Worm (Caenorhabditis elegans) whole organism, L2 larva: ENCODE results near the gene F26G1.2.

ENCODE experiments used
- blmp-1 ChIP-seq: sonication (generic microtip); optimal IDR thresholded peaks from 2 replicates; lab custom pipeline; 2017; ENCODE audit warnings: missing genetic modification characterization, mild to moderate bottlenecking, missing compliant biosample characterization, antibody characterized with exemption, moderate library complexity; ENCODE audit not compliant: insufficient read depth
- dmd-4 ChIP-seq: sonication (generic microtip); optimal IDR thresholded peaks from 2 replicates; lab custom pipeline; 2017; ENCODE audit warnings: missing biosample characterization, missing genetic modification characterization
- egl-27 ChIP-seq: sonication (generic microtip); optimal IDR thresholded peaks from 3 replicates; lab custom pipeline; 2017; ENCODE audit warnings: missing biosample characterization, missing genetic modification reagents, missing genetic modification characterization
- lin-13 ChIP-seq: fragments of 150-350 bp; optimal IDR thresholded peaks from 2 replicates; lab custom pipeline; 2014; ENCODE audit warnings: missing biosample characterization, missing genetic modification reagents, missing genetic modification characterization
- mbf-1 ChIP-seq: sonication (generic microtip); optimal IDR thresholded peaks from 2 replicates; lab custom pipeline; 2017; ENCODE audit warnings: missing biosample characterization, missing genetic modification characterization
- mdl-1 ChIP-seq, 2 experiments: fragments of 150-350 bp in 1 of 2; sonication (generic microtip) in 1 of 2; optimal IDR thresholded peaks; 2 replicates each; lab custom pipeline; 2017; ENCODE audit warnings: missing biosample characterization in 2 of 2, missing genetic modification characterization in 2 of 2
- nhr-12 ChIP-seq: fragments of 150-350 bp; optimal IDR thresholded peaks from 2 replicates; lab custom pipeline; 2014; ENCODE audit warnings: missing biosample characterization, missing genetic modification characterization
- sma-3 ChIP-seq: sonication (generic microtip); optimal IDR thresholded peaks from 2 replicates; lab custom pipeline; 2016; ENCODE audit warnings: missing genetic modification reagents, missing genetic modification characterization, missing compliant biosample characterization
- snpc-4 ChIP-seq: fragments of 150-350 bp; optimal IDR thresholded peaks from 2 replicates; lab custom pipeline; 2014; ENCODE audit warnings: missing biosample characterization, missing genetic modification characterization
- unc-39 ChIP-seq: fragments of 150-350 bp; optimal IDR thresholded peaks from 2 replicates; lab custom pipeline; 2014; ENCODE audit warnings: missing biosample characterization, missing genetic modification characterization
- unc-62 ChIP-seq: fragments of 150-350 bp; optimal IDR thresholded peaks from 2 replicates; lab custom pipeline; 2014; ENCODE audit warnings: missing biosample characterization, missing genetic modification reagents, missing genetic modification characterization
- zag-1 ChIP-seq: fragments of 150-350 bp; optimal IDR thresholded peaks from 2 replicates; lab custom pipeline; 2014; ENCODE audit warnings: missing biosample characterization, missing genetic modification characterization
- ztf-4 ChIP-seq: fragments of 150-350 bp; optimal IDR thresholded peaks from 2 replicates; lab custom pipeline; 2014; ENCODE audit warnings: missing biosample characterization, missing genetic modification characterization

DNA sequence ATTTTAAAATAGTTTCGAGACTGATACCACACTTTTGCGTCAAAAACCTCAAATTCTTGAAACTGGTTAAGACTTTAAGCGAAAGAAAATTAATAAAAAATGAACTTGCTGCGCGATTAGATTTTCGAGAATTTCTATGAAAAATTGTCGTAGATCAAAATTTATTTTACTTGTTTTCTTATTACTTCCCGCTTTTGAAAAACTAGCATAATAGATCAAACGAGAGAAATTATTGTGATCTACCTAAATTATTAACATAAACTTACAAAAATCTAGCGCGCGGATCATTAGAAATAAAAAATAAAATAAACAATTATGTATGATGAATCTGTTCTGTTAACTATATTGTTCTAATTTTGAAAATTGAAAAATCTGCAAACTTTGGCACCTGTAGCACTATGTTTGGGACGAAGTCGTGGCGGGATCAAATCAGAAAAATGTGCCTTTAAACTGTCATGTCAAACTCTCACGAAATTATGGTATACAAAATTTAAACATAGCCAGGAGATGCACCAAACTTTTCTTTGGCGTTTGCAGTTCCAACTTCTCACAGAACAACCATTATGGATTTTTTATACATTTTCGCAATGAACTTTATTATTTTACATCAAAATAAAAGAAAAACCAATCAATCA, 36.0 kb upstream of the F26G1.2 start:
- no peak for TF ChIP-seq mdl-1 (tag; optimal IDR thresholded peaks at IDR 0.05; lab: Kevin White, UChicago)
- TF ChIP-seq mbf-1 (tag; lab: Kevin White, UChicago), result no peak
- TF ChIP-seq zag-1 (tag; lab: Kevin White, UChicago), result no peak
- no peak for TF ChIP-seq unc-39 (tag; lab: Kevin White, UChicago)
- TF ChIP-seq nhr-12 (tag; lab: Kevin White, UChicago), result no peak
- no peak for TF ChIP-seq snpc-4
- TF ChIP-seq dmd-4 (tag; lab: Kevin White, UChicago), result no peak
- TF ChIP-seq blmp-1, result no peak
- TF ChIP-seq lin-13 (GFP tag; lab: Kevin White, UChicago), result no peak
- TF ChIP-seq sma-3 (GFP tag; lab: Kevin White, UChicago), result no peak
- TF ChIP-seq egl-27 (tag; lab: Kevin White, UChicago), result no peak
- no peak for TF ChIP-seq unc-62 (GFP tag; lab: Kevin White, UChicago)
- no peak for TF ChIP-seq ztf-4
